Worm (Caenorhabditis elegans): ENCODE measurements around the gene clec-160.

ce11 chrIII:8235358-8235757, 40.4 kb downstream of the clec-160 start, which contains the start of gene C02F5.14:
- no peak for TF ChIP-seq T07F8.4 (tag; optimal IDR thresholded peaks at IDR 0.05)
- TF ChIP-seq ceh-58 (GFP tag; IDR thresholded peaks at IDR 0.05), result no peak
- no peak for TF ChIP-seq cebp-1 (GFP tag; IDR thresholded peaks at IDR 0.05)
- no peak for TF ChIP-seq cebp-1 (tag; optimal IDR thresholded peaks at IDR 0.05)
- no peak for TF ChIP-seq lin-35 (GFP tag; optimal IDR thresholded peaks at IDR 0.05)
- no peak for TF ChIP-seq tbx-9 (tag; optimal IDR thresholded peaks at IDR 0.05; ENCODE audit: borderline replicate concordance)
- no peak for TF ChIP-seq F23B12.7 (tag; optimal IDR thresholded peaks at IDR 0.05; ENCODE audit: insufficient read depth)
- no peak for TF ChIP-seq nhr-120 (GFP tag; IDR thresholded peaks at IDR 0.05)
- TF ChIP-seq ama-1 (optimal IDR thresholded peaks at IDR 0.05), result no peak
- no peak for TF ChIP-seq ama-1 (GFP tag; optimal IDR thresholded peaks at IDR 0.05)
- no peak for TF ChIP-seq tlf-1 (GFP tag; optimal IDR thresholded peaks at IDR 0.05)
- TF ChIP-seq F37B4.10 (GFP tag; IDR thresholded peaks at IDR 0.05), result no peak
- no peak for TF ChIP-seq ztf-18 (tag; optimal IDR thresholded peaks at IDR 0.05)
- TF ChIP-seq ztf-25 (GFP tag; IDR thresholded peaks at IDR 0.05), result no peak
- no peak for TF ChIP-seq lsl-1 (GFP tag; optimal IDR thresholded peaks at IDR 0.05)
